Worm (Caenorhabditis elegans) whole organism, late embryonic: ENCODE data around the gene srr-2.

Source experiments
- Y22D7AL.16 ChIP-seq: sonication (generic microtip); optimal IDR thresholded peaks from 2 replicates; lab custom pipeline; 2016; ENCODE audit warnings: missing genetic modification characterization, missing compliant biosample characterization
- dmd-4 ChIP-seq: sonication (generic microtip); optimal IDR thresholded peaks from 2 replicates; lab custom pipeline; 2016; ENCODE audit warnings: borderline replicate concordance, missing genetic modification characterization, missing compliant biosample characterization
- elt-2 ChIP-seq: sonication (generic microtip); optimal IDR thresholded peaks from 2 replicates; lab custom pipeline; 2016; ENCODE audit warnings: missing genetic modification reagents, missing genetic modification characterization, missing compliant biosample characterization
- fkh-10 ChIP-seq: fragments of 150-350 bp; optimal IDR thresholded peaks from 2 replicates; lab custom pipeline; 2014; ENCODE audit warnings: missing biosample characterization, missing genetic modification reagents, missing genetic modification characterization
- pha-4 ChIP-seq: fragments of 150-350 bp; optimal IDR thresholded peaks from 2 replicates; lab custom pipeline; 2018; ENCODE audit warnings: missing biosample characterization, missing genetic modification reagents, missing genetic modification characterization

DNA sequence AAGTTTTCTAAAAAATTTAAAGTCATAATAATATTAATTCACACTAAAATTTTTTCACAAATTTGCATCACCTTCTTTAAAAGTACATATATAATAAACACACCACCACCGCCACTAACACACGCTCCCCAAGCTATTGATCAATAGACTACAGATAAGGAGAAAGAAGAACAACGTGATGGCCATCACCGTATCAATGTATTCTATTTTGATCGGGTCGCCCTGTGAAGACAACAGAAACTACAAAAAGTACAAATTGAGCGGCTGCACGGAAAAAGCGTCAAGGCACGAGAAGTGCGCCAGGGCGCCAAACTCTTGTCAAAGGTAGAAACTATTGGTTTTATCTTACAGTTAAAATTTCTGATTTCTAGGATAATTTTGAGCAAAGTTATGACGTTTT lies 4.6 kb downstream of the srr-2 start:
- TF ChIP-seq elt-2 (peak; percentile 40), dmd-4 (tag; lab: Kevin White, UChicago) (no peak), Y22D7AL.16 (no peak), fkh-10 (GFP tag; lab: Kevin White, UChicago) (no peak), pha-4 (no peak)
